Worm (Caenorhabditis elegans) whole organism, mixed stage, embryonic: ENCODE results near the gene cyl-1.

Source experiments
- blmp-1 ChIP-seq: fragments of 150-350 bp; optimal IDR thresholded peaks from 2 replicates; lab custom pipeline; 2014; ENCODE audit warnings: missing biosample characterization, missing genetic modification characterization
- unc-62 ChIP-seq: fragments of 150-350 bp; optimal IDR thresholded peaks from 2 replicates; lab custom pipeline; 2014; ENCODE audit warnings: missing biosample characterization, missing genetic modification reagents, missing genetic modification characterization

DNA sequence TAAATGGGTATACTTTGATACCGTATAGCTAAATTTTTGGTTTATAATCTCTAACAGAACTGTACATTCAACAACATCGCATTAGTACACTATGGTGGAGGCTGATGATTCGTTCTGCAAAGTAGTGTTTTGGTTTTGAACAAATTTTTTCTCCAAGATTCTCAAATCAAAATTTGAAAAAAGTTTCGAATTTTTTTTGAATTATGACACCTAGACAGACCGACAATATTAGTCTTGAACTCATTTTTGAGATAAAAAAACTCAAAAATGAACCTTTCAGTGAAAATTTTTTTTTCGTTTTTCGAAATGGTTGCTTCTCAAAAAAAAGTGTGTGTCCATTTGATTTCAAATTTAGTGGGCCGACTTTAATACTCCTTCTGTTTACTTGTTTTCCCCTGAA is 48.1 kb downstream of the cyl-1 start:
- TF ChIP-seq unc-62 (GFP tag; lab: Kevin White, UChicago) (no peak), blmp-1 (tag; lab: Kevin White, UChicago) (no peak)
